Fruit fly (Drosophila melanogaster) whole organism, embryonic: ENCODE results near the gene defl.

Source experiments
- CG10209 ChIP-seq: fragments of 200-800 bp; sonication (Bioruptor generic); optimal IDR thresholded peaks from 3 replicates; lab custom pipeline; 2017; ENCODE audit warnings: missing biosample characterization, mild to moderate bottlenecking, missing genetic modification characterization, missing genetic modification reagents
- CG10267 ChIP-seq: fragments of 200-800 bp; sonication (Bioruptor generic); optimal IDR thresholded peaks from 2 replicates; lab custom pipeline; 2018; ENCODE audit warnings: missing biosample characterization, mild to moderate bottlenecking, missing genetic modification characterization, moderate library complexity
- CG10366 ChIP-seq: fragments of 200-800 bp; sonication (Bioruptor generic); IDR thresholded peaks from 2 replicates; pipeline ENCODE4 v1.3.6; 2022; ENCODE audit warnings: missing biosample characterization, missing genetic modification characterization
- CG12391 ChIP-seq: fragments of 200-800 bp; sonication (Bioruptor generic); optimal IDR thresholded peaks from 3 replicates; lab custom pipeline; 2018; ENCODE audit warnings: missing biosample characterization, mild to moderate bottlenecking, missing genetic modification characterization, moderate library complexity
- CG17186 ChIP-seq: fragments of 200-800 bp; sonication (Bioruptor generic); optimal IDR thresholded peaks from 3 replicates; lab custom pipeline; 2017; ENCODE audit warnings: missing biosample characterization, missing genetic modification reagents, missing genetic modification characterization
- CG17385 ChIP-seq: fragments of 200-800 bp; sonication (Bioruptor generic); optimal IDR thresholded peaks from 3 replicates; lab custom pipeline; 2018; ENCODE audit warnings: missing biosample characterization, mild to moderate bottlenecking, missing genetic modification characterization
- CG2875 ChIP-seq: fragments of 200-800 bp; sonication (Bioruptor generic); optimal IDR thresholded peaks from 2 replicates; lab custom pipeline; 2017; ENCODE audit warnings: missing biosample characterization, mild to moderate bottlenecking, missing genetic modification characterization, missing genetic modification reagents
- CG31224 ChIP-seq: fragments of 200-800 bp; sonication (Bioruptor generic); IDR thresholded peaks from 2 replicates; pipeline ENCODE4 v1.3.6; 2022; ENCODE audit warnings: missing biosample characterization, missing genetic modification characterization
- CG31388 ChIP-seq: fragments of 200-800 bp; sonication (Bioruptor generic); optimal IDR thresholded peaks from 2 replicates; lab custom pipeline; 2016; ENCODE audit warnings: missing biosample characterization, missing genetic modification characterization
- CG31441 ChIP-seq: fragments of 200-800 bp; sonication (Bioruptor generic); IDR thresholded peaks from 2 replicates; pipeline ENCODE4 v1.3.6; 2022; ENCODE audit warnings: missing biosample characterization, missing genetic modification characterization
- CG6272 ChIP-seq: fragments of 200-800 bp; sonication (Bioruptor generic); IDR thresholded peaks from 2 replicates; pipeline ENCODE4 v1.3.6; 2022; ENCODE audit warnings: missing biosample characterization, missing genetic modification characterization
- CG6689 ChIP-seq: fragments of 200-800 bp; sonication (Bioruptor generic); IDR thresholded peaks from 2 replicates; pipeline ENCODE4 v1.3.6; 2022; ENCODE audit warnings: missing biosample characterization, missing genetic modification characterization
- CG8281 ChIP-seq: fragments of 200-800 bp; sonication (Bioruptor generic); optimal IDR thresholded peaks from 2 replicates; lab custom pipeline; 2018; ENCODE audit warnings: missing biosample characterization, mild to moderate bottlenecking, missing genetic modification characterization, moderate library complexity
- CG9727 ChIP-seq: fragments of 200-800 bp; sonication (Bioruptor generic); optimal IDR thresholded peaks from 3 replicates; lab custom pipeline; 2017; ENCODE audit warnings: missing biosample characterization, mild to moderate bottlenecking, missing genetic modification characterization
- Camta ChIP-seq: fragments of 200-800 bp; sonication (Bioruptor generic); optimal IDR thresholded peaks from 2 replicates; lab custom pipeline; 2016; ENCODE audit warnings: missing biosample characterization, missing genetic modification characterization
- CoRest ChIP-seq: fragments of 200-800 bp; sonication (Bioruptor generic); optimal IDR thresholded peaks from 3 replicates; lab custom pipeline; 2018; ENCODE audit warnings: missing biosample characterization, mild to moderate bottlenecking, missing genetic modification characterization, moderate library complexity
- Dbx ChIP-seq: fragments of 200-800 bp; sonication (Bioruptor generic); IDR thresholded peaks from 3 replicates; pipeline ENCODE4 v1.3.6; 2022; ENCODE audit warnings: missing biosample characterization, missing genetic modification characterization
- ERR ChIP-seq: fragments of 200-800 bp; sonication (Bioruptor generic); optimal IDR thresholded peaks from 2 replicates; lab custom pipeline; 2016; ENCODE audit warnings: missing biosample characterization, missing genetic modification characterization
- Eip74EF ChIP-seq, 2 experiments: fragments of 200-800 bp in 1 of 2; fragments of >200 bp in 1 of 2; sonication (Bioruptor generic) in 1 of 2; optimal IDR thresholded peaks; 2 replicates each; lab custom pipeline; 2017 to 2019; ENCODE audit warnings: missing biosample characterization in 2 of 2, missing genetic modification characterization in 2 of 2, mild to moderate bottlenecking in 1 of 2, moderate library complexity in 1 of 2
- HLH4C ChIP-seq: fragments of 200-800 bp; sonication (Bioruptor generic); IDR thresholded peaks from 3 replicates; pipeline ENCODE4 v1.3.6; 2022; ENCODE audit warnings: missing biosample characterization, missing genetic modification characterization; ENCODE audit not compliant: partially characterized antibody
- HLH54F ChIP-seq: fragments of 200-800 bp; sonication (Bioruptor generic); optimal IDR thresholded peaks from 3 replicates; lab custom pipeline; 2016; ENCODE audit warnings: missing biosample characterization, missing genetic modification characterization
- Mad ChIP-seq: fragments of 200-800 bp; sonication (Bioruptor generic); optimal IDR thresholded peaks from 2 replicates; lab custom pipeline; 2016; ENCODE audit warnings: missing biosample characterization, missing genetic modification characterization
- Meics ChIP-seq: fragments of 200-800 bp; sonication (Bioruptor generic); optimal IDR thresholded peaks from 2 replicates; lab custom pipeline; 2017; ENCODE audit warnings: missing biosample characterization, mild to moderate bottlenecking, missing genetic modification characterization
- Optix ChIP-seq: fragments of 200-800 bp; sonication (Bioruptor generic); IDR thresholded peaks from 3 replicates; pipeline ENCODE4 v1.3.6; 2022; ENCODE audit warnings: missing biosample characterization, missing genetic modification characterization
- Ptx1 ChIP-seq: fragments of 200-800 bp; sonication (Bioruptor generic); IDR thresholded peaks from 2 replicates; pipeline ENCODE4 v1.3.6; 2022; ENCODE audit warnings: missing biosample characterization, missing genetic modification characterization
- Ravus ChIP-seq: fragments of 200-800 bp; sonication (Bioruptor generic); IDR thresholded peaks from 2 replicates; pipeline ENCODE4 v1.3.6; 2022; ENCODE audit warnings: missing biosample characterization, missing genetic modification characterization
- Sox102F ChIP-seq: fragments of 200-800 bp; sonication (Bioruptor generic); optimal IDR thresholded peaks from 2 replicates; lab custom pipeline; 2018; ENCODE audit warnings: missing biosample characterization, mild to moderate bottlenecking, missing genetic modification characterization, moderate library complexity
- Vsx1 ChIP-seq: fragments of 200-800 bp; sonication (Bioruptor generic); optimal IDR thresholded peaks from 2 replicates; lab custom pipeline; 2017; ENCODE audit warnings: missing biosample characterization, mild to moderate bottlenecking, missing genetic modification characterization, missing genetic modification reagents
- Xbp1 ChIP-seq: fragments of 200-800 bp; sonication (Bioruptor generic); optimal IDR thresholded peaks from 3 replicates; lab custom pipeline; 2016; ENCODE audit warnings: missing biosample characterization, mild to moderate bottlenecking, missing genetic modification characterization
- YL-1 ChIP-seq: fragments of 200-800 bp; sonication (Bioruptor generic); optimal IDR thresholded peaks from 3 replicates; lab custom pipeline; 2017; ENCODE audit warnings: missing biosample characterization, mild to moderate bottlenecking, missing genetic modification characterization
- bbx ChIP-seq: fragments of 200-800 bp; sonication (Bioruptor generic); IDR thresholded peaks from 2 replicates; pipeline ENCODE4 v1.3.6; 2022; ENCODE audit warnings: missing biosample characterization, missing genetic modification characterization; ENCODE audit not compliant: partially characterized antibody
- bigmax ChIP-seq: fragments of 200-800 bp; sonication (Bioruptor generic); optimal IDR thresholded peaks from 2 replicates; lab custom pipeline; 2018; ENCODE audit warnings: missing biosample characterization, mild to moderate bottlenecking, missing genetic modification characterization
- cas ChIP-seq: fragments of 200-800 bp; sonication (Bioruptor generic); IDR thresholded peaks from 2 replicates; pipeline ENCODE4 v1.3.6; 2022; ENCODE audit warnings: missing biosample characterization, missing genetic modification characterization
- dimm ChIP-seq: fragments of 200-800 bp; sonication (Bioruptor generic); IDR thresholded peaks from 2 replicates; pipeline ENCODE4 v1.3.6; 2022; ENCODE audit warnings: missing biosample characterization, missing genetic modification characterization
- dpn ChIP-seq, 2 experiments: fragments of 200-800 bp; sonication (Bioruptor generic); optimal IDR thresholded peaks; 3 replicates each; lab custom pipeline; 2016; ENCODE audit warnings: missing biosample characterization in 2 of 2, missing genetic modification characterization in 2 of 2
- dysf ChIP-seq: fragments of 200-800 bp; sonication (Bioruptor generic); IDR thresholded peaks from 3 replicates; pipeline ENCODE4 v1.3.6; 2022; ENCODE audit warnings: missing biosample characterization, missing genetic modification characterization
- ewg ChIP-seq: fragments of 200-800 bp; sonication (Bioruptor generic); optimal IDR thresholded peaks from 3 replicates; lab custom pipeline; 2017; ENCODE audit warnings: mild to moderate bottlenecking, missing biosample characterization, missing genetic modification reagents, missing genetic modification characterization
- fru ChIP-seq: fragments of >200 bp; optimal IDR thresholded peaks from 2 replicates; lab custom pipeline; 2017
- gem ChIP-seq: fragments of 200-800 bp; sonication (Bioruptor generic); optimal IDR thresholded peaks from 2 replicates; lab custom pipeline; 2019; ENCODE audit warnings: missing biosample characterization, mild to moderate bottlenecking, missing genetic modification characterization, moderate library complexity
- kay ChIP-seq: fragments of 200-800 bp; sonication (Bioruptor generic); optimal IDR thresholded peaks from 2 replicates; lab custom pipeline; 2016; ENCODE audit warnings: missing biosample characterization, missing genetic modification characterization
- oc ChIP-seq: fragments of 200-800 bp; sonication (Bioruptor generic); optimal IDR thresholded peaks from 2 replicates; lab custom pipeline; 2018; ENCODE audit warnings: missing biosample characterization, mild to moderate bottlenecking, missing genetic modification characterization, moderate library complexity
- org-1 ChIP-seq: fragments of 200-800 bp; sonication (Bioruptor generic); optimal IDR thresholded peaks from 2 replicates; lab custom pipeline; 2017; ENCODE audit warnings: missing biosample characterization, missing genetic modification characterization
- phol ChIP-seq: fragments of 200-800 bp; sonication (Bioruptor generic); optimal IDR thresholded peaks from 3 replicates; lab custom pipeline; 2018; ENCODE audit warnings: missing biosample characterization, mild to moderate bottlenecking, missing genetic modification characterization, moderate library complexity
- sens ChIP-seq: fragments of 200-800 bp; sonication (Bioruptor generic); peaks from one replicate; lab custom pipeline; 2016; ENCODE audit warnings: missing biosample characterization, missing genetic modification characterization
- sisA ChIP-seq: fragments of 200-800 bp; sonication (Bioruptor generic); IDR thresholded peaks from 2 replicates; pipeline ENCODE4 v1.3.6; 2022; ENCODE audit warnings: missing biosample characterization, missing genetic modification characterization
- slou ChIP-seq: fragments of 200-800 bp; sonication (Bioruptor generic); optimal IDR thresholded peaks from 3 replicates; lab custom pipeline; 2016; ENCODE audit warnings: missing biosample characterization, missing genetic modification characterization
- sob ChIP-seq: fragments of 200-800 bp; sonication (Bioruptor generic); IDR thresholded peaks from 2 replicates; pipeline ENCODE4 v1.3.6; 2022; ENCODE audit warnings: missing biosample characterization, missing genetic modification characterization
- tap ChIP-seq: fragments of 200-800 bp; optimal IDR thresholded peaks from 3 replicates; lab custom pipeline; 2019; ENCODE audit warnings: missing biosample characterization, mild to moderate bottlenecking, missing genetic modification characterization, moderate library complexity
- tll ChIP-seq, 2 experiments: fragments of 200-800 bp in 1 of 2; fragments of >200 bp in 1 of 2; sonication (Bioruptor generic) in 1 of 2; optimal IDR thresholded peaks; 2 replicates each; lab custom pipeline; 2017 to 2019; ENCODE audit warnings: missing biosample characterization in 2 of 2, missing genetic modification characterization in 2 of 2, mild to moderate bottlenecking in 1 of 2, moderate library complexity in 1 of 2
- tup ChIP-seq: fragments of 200-800 bp; sonication (Bioruptor generic); optimal IDR thresholded peaks from 2 replicates; lab custom pipeline; 2016; ENCODE audit warnings: missing biosample characterization, mild to moderate bottlenecking, missing genetic modification characterization, moderate library complexity
- unpg ChIP-seq: fragments of 200-800 bp; sonication (Bioruptor generic); optimal IDR thresholded peaks from 3 replicates; lab custom pipeline; 2018; ENCODE audit warnings: missing biosample characterization, mild to moderate bottlenecking, missing genetic modification characterization, moderate library complexity

defl gene

DNA sequence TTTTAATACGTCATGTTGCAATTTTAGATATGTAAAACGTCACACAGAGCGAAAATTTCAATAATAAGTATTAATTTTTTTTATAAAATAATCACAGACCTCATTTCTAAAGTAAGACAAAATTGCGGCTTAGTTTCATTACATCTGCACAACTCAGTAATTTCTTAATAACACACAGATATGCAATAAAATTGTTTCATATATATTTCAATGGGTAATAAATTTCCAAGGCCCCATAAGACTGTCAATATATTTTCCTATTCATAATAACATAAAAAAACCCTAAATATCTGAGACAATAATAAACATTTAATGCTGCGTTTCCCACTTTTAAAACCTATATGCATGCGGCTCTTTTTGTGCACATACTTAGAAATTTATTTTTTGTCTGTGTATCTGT is 27.6 kb upstream of the defl start (continued):
- 0 out of 2 replicates have a peak, but pooled peaks have one; percentile 16 for TF ChIP-seq CG6272 (GFP tag; lab: Robert Waterston, UW)
- TF ChIP-seq sisA (GFP tag; lab: Robert Waterston, UW), result no peak
- no peak for TF ChIP-seq bigmax (GFP tag; lab: Kevin White, UChicago)
- no peak for TF ChIP-seq HLH54F (GFP tag; lab: Kevin White, UChicago)
- TF ChIP-seq CoRest (tag; lab: Kevin White, UChicago), result peak; percentile 44
- no peak for TF ChIP-seq ERR (GFP tag; lab: Kevin White, UChicago)
- no peak for TF ChIP-seq Mad (GFP tag; lab: Kevin White, UChicago)
- TF ChIP-seq Vsx1 (GFP tag; lab: Kevin White, UChicago), result peak; percentile 6
- TF ChIP-seq CG8281 (tag; lab: Kevin White, UChicago), result peak; percentile 16
- peak; percentile 74 for TF ChIP-seq gem (tag; lab: Kevin White, UChicago)
- peak; percentile 26 for TF ChIP-seq CG9727
- TF ChIP-seq Xbp1, result peak; percentile 51
- peak; percentile 35 for TF ChIP-seq slou (GFP tag; lab: Kevin White, UChicago)
- TF ChIP-seq YL-1 (GFP tag; lab: Kevin White, UChicago), result no peak
- no peak for TF ChIP-seq Optix (GFP tag; lab: Robert Waterston, UW)
- TF ChIP-seq CG6689 (GFP tag; lab: Robert Waterston, UW), result peak; percentile 24
- peak in 1 of 2 experiments; percentile 8 for TF ChIP-seq dpn (GFP tag; optimal IDR thresholded peaks at IDR 0.05; lab: Kevin White, UChicago)
- TF ChIP-seq tup (GFP tag; lab: Kevin White, UChicago), result no peak
- TF ChIP-seq CG10209 (GFP tag; lab: Kevin White, UChicago), result peak; percentile 61
- peak; percentile 47; the same call in 1 of the 3 replicates for TF ChIP-seq dysf
- peak; percentile 41 for TF ChIP-seq phol
- TF ChIP-seq cas (GFP tag; lab: Robert Waterston, UW), result no peak
- TF ChIP-seq CG2875 (GFP tag; lab: Kevin White, UChicago), result no peak
- TF ChIP-seq kay (GFP tag; lab: Kevin White, UChicago), result peak; percentile 7
- no peak for TF ChIP-seq sob (GFP tag; lab: Robert Waterston, UW)
- TF ChIP-seq CG10366 (GFP tag; lab: Robert Waterston, UW), result peak; percentile 15; the same call in 1 of the 2 replicates
- TF ChIP-seq ewg (GFP tag; lab: Kevin White, UChicago), result peak; percentile 16
- TF ChIP-seq fru (lab: Kevin White, UChicago), result no peak
- peak; percentile 59; the same call in 1 of the 2 replicates for TF ChIP-seq CG31441 (GFP tag; lab: Robert Waterston, UW)
- TF ChIP-seq Sox102F (GFP tag; lab: Kevin White, UChicago), result peak; percentile 68
- TF ChIP-seq Ravus (GFP tag; lab: Robert Waterston, UW), result no peak
- peak; percentile 13 for TF ChIP-seq CG10267
- TF ChIP-seq tap (tag; lab: Kevin White, UChicago), result peak; percentile 6
- peak; percentile 41 for TF ChIP-seq unpg (GFP tag; lab: Kevin White, UChicago)
- TF ChIP-seq CG17385 (GFP tag; lab: Kevin White, UChicago), result peak; percentile 28
- TF ChIP-seq Dbx (GFP tag; lab: Robert Waterston, UW), result no peak
- peak; percentile 41 for TF ChIP-seq Meics (GFP tag; lab: Kevin White, UChicago)
- peak; percentile 54 for TF ChIP-seq CG12391 (tag; lab: Kevin White, UChicago)
- TF ChIP-seq bbx (GFP tag; lab: Robert Waterston, UW), result no peak
- no peak for TF ChIP-seq oc
- no peak for TF ChIP-seq CG31388 (GFP tag; lab: Kevin White, UChicago)
- peak; percentile 64 for TF ChIP-seq sens
- peak; percentile 20 for TF ChIP-seq org-1 (GFP tag; lab: Kevin White, UChicago)
- no peak for TF ChIP-seq CG17186 (GFP tag; lab: Kevin White, UChicago)
- no peak for TF ChIP-seq HLH4C (GFP tag; lab: Robert Waterston, UW)
- TF ChIP-seq Eip74EF (GFP tag; optimal IDR thresholded peaks at IDR 0.05; lab: Kevin White, UChicago), result peak in 1 of 2 experiments; percentile 33
- no peak for TF ChIP-seq CG31224 (GFP tag; lab: Robert Waterston, UW)
- no peak for TF ChIP-seq dimm (GFP tag; lab: Robert Waterston, UW)
- TF ChIP-seq Camta (GFP tag; lab: Kevin White, UChicago), result no peak
- TF ChIP-seq tll (GFP tag; optimal IDR thresholded peaks at IDR 0.05; lab: Kevin White, UChicago), result no peak
- TF ChIP-seq Ptx1, result peak; percentile 47; the same call in 1 of the 2 replicates
